Fruit fly (Drosophila melanogaster) whole organism, wandering third instar larva: ENCODE results near the gene hob.

ENCODE experiments used
- CG32264 ChIP-seq: fragments of 200-800 bp; sonication (Bioruptor generic); optimal IDR thresholded peaks from 2 replicates; lab custom pipeline; 2016; ENCODE audit warnings: missing biosample characterization, missing genetic modification characterization
- CG9705 ChIP-seq: fragments of 200-800 bp; sonication (Bioruptor generic); optimal IDR thresholded peaks from 2 replicates; lab custom pipeline; 2018; ENCODE audit warnings: missing biosample characterization, mild to moderate bottlenecking, missing genetic modification characterization
- Dif ChIP-seq: fragments of 200-275, 200-300 bp; sonication (Bioruptor generic); optimal IDR thresholded peaks from 2 replicates; lab custom pipeline; 2018; ENCODE audit warnings: missing biosample characterization, missing genetic modification characterization; ENCODE audit not compliant: partially characterized antibody
- Hr83 ChIP-seq: fragments of 200-300 bp; sonication (Bioruptor generic); optimal IDR thresholded peaks from 2 replicates; lab custom pipeline; 2016; ENCODE audit warnings: missing biosample characterization, mild to moderate bottlenecking, missing genetic modification characterization, moderate library complexity; ENCODE audit not compliant: poor library complexity, severe bottlenecking
- Rel ChIP-seq, 2 experiments: fragments of 200-800 bp; sonication (Bioruptor generic) in 1 of 2; optimal IDR thresholded peaks; 2 replicates in 1 of 2; 3 replicates in 1 of 2; lab custom pipeline; 2016 to 2019; ENCODE audit warnings: mild to moderate bottlenecking in 2 of 2, missing biosample characterization in 2 of 2, missing genetic modification characterization in 2 of 2, moderate library complexity in 1 of 2
- h ChIP-seq: fragments of 200-800 bp; sonication (Bioruptor generic); optimal IDR thresholded peaks from 3 replicates; lab custom pipeline; 2016; ENCODE audit warnings: missing biosample characterization, mild to moderate bottlenecking, missing genetic modification characterization
- lola ChIP-seq: fragments of >200 bp; optimal IDR thresholded peaks from 2 replicates; lab custom pipeline; 2017; ENCODE audit warnings: missing biosample characterization, missing genetic modification characterization
- psq ChIP-seq: fragments of 200-800 bp; sonication (Bioruptor generic); optimal IDR thresholded peaks from 3 replicates; lab custom pipeline; 2017; ENCODE audit warnings: missing biosample characterization, mild to moderate bottlenecking, missing genetic modification characterization, moderate library complexity
- sv ChIP-seq: fragments of 200-800 bp; sonication (Bioruptor generic); optimal IDR thresholded peaks from 3 replicates; lab custom pipeline; 2016; ENCODE audit warnings: missing biosample characterization, missing genetic modification characterization

- TF ChIP-seq Hr83 (GFP tag; lab: Kevin White, UChicago) = no peak
- TF ChIP-seq CG9705 = no peak
- TF ChIP-seq h = no peak
- no peak for TF ChIP-seq lola (GFP tag; lab: Kevin White, UChicago)
- TF ChIP-seq Dif (GFP tag; lab: Kevin White, UChicago) = no peak
- TF ChIP-seq CG32264 (GFP tag; lab: Kevin White, UChicago) = no peak
- no peak for TF ChIP-seq psq (GFP tag; lab: Kevin White, UChicago)
- no peak for TF ChIP-seq Rel (GFP tag; optimal IDR thresholded peaks at IDR 0.05; lab: Kevin White, UChicago)
- TF ChIP-seq Rel (tag; optimal IDR thresholded peaks at IDR 0.05; lab: Kevin White, UChicago) = no peak
- no peak for TF ChIP-seq sv (GFP tag; lab: Kevin White, UChicago)
Observed at dm6 chr3L:3169107-3169506, 49.6 kb downstream of the hob start, which contains the start of the genes CG32278 and CG32281.
